Fruit fly (Drosophila melanogaster) Kc167 (cell line): ENCODE measurements around the gene CG32095.

Experiments used
- Sin3A ChIP-seq: fragments of >200 bp; optimal IDR thresholded peaks from 2 replicates; lab custom pipeline; 2018; ENCODE audit warnings: missing external identifiers
- h ChIP-seq: fragments of >200 bp; optimal IDR thresholded peaks from 3 replicates; lab custom pipeline; 2018; ENCODE audit warnings: missing external identifiers
- insv ChIP-seq: fragments of >200 bp; optimal IDR thresholded peaks from 3 replicates; lab custom pipeline; 2018; ENCODE audit warnings: missing external identifiers
- psq ChIP-seq: fragments of >200 bp; optimal IDR thresholded peaks from 2 replicates; lab custom pipeline; 2017; ENCODE audit warnings: missing external identifiers
- ttk ChIP-seq: sonication (Bioruptor generic); optimal IDR thresholded peaks from 2 replicates; lab custom pipeline; 2017; ENCODE audit warnings: missing external identifiers

dm6 chr3L:11831199-11831598 lies 5.7 kb upstream of the CG32095 start:
- no peak for TF ChIP-seq h (lab: Kevin White, UChicago)
- no peak for TF ChIP-seq Sin3A (lab: Kevin White, UChicago)
- TF ChIP-seq psq (lab: Kevin White, UChicago) = no peak
- no peak for TF ChIP-seq insv (lab: Kevin White, UChicago)
- no peak for TF ChIP-seq ttk (lab: Kevin White, UChicago)
